Worm (Caenorhabditis elegans): ENCODE data around the gene C45G7.13.

C45G7.13 gene

DNA sequence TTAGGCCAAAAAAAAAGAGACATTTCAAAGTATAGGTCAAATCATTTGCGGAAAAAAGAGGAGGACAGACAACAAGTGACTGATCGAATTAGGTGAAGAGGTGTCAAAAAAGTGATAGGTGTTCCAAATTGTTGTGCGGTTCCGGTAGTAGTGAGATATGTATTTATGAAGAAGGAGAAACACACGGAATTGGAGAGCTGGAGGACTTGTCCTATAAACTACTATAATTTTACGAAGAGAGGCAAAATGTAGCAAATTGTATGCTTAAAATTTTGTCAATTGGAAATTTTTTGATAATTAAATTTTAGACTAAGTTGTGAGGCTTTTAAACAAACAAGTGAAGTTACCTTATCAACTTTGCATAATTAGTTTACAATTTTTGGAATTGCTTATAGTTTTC is 522 bp upstream of the C45G7.13 start:
- TF ChIP-seq dao-5 (tag; optimal IDR thresholded peaks at IDR 0.05) (no peak), W03F9.2 (tag; optimal IDR thresholded peaks at IDR 0.05) (no peak), him-1 (tag; optimal IDR thresholded peaks at IDR 0.05) (no peak)

- TF ChIP-seq W03F9.2 (tag; optimal IDR thresholded peaks at IDR 0.05) (no peak), dao-5 (tag; optimal IDR thresholded peaks at IDR 0.05) (no peak), him-1 (tag; optimal IDR thresholded peaks at IDR 0.05) (no peak)
Observed at ce11 chrIV:2434366-2434765, 16.8 kb downstream of the C45G7.13 start.

ce11 chrIV:2432693-2433092 is 18.4 kb downstream of the C45G7.13 start, which contains the start of gene C45G7.4:
Gene C45G7.4 (plus strand): TSS chrIV:2432993.
- TF ChIP-seq him-1 (tag; optimal IDR thresholded peaks at IDR 0.05): no peak
- TF ChIP-seq dao-5 (tag; optimal IDR thresholded peaks at IDR 0.05): no peak
- TF ChIP-seq W03F9.2 (tag; optimal IDR thresholded peaks at IDR 0.05): no peak

DNA sequence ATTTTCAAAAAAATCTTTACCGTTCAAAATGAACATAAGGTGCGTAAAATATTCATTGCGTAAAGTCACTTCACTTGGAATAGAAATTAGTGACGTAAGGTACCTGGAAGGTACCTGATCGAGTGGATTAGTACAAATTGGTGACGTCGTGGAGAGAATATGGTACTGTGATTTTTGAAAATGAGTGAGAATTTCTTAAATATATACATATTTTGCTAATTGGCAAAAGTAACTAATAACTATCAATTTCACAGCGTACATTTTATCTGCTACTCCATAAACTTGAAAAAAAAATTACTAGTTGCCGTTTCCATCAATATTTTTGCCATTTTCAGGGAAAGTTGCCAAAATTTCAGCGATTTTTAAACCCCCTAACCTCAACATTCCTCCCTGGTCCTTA is 34.4 kb downstream of the C45G7.13 start:
- TF ChIP-seq dao-5 (tag; optimal IDR thresholded peaks at IDR 0.05): no peak
- no peak for TF ChIP-seq him-1 (tag; optimal IDR thresholded peaks at IDR 0.05)
- TF ChIP-seq W03F9.2 (tag; optimal IDR thresholded peaks at IDR 0.05): no peak

DNA sequence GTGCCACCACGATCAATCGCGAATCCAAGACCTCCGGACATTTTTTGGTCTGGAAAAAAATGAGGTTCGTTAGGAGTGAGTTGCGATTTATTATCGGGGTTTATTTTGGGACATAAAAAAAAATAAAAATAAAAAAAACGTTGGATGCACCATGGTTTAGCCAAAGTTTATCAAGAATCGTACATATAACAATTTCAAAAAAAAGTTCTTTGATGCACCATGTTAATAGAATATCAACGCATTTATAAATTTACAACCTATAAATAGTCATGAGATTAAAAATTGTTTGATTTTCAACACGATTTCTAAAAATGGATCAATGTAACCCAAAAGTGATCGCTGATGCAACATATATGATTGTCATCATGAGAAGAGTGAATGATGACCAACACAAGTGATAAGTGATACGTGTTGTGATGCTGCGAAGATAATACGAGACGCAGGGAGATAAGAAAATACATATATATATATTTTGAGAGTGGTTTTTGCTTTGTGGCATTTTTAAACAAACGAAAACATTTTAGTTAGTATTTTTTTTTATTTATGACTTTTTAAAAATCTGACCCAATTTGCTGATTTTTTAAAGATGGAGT is 38.7 kb downstream of the C45G7.13 start, which contains the start of gene Y38F2AR.12:
Y38F2AR.12 (minus strand) TSS at position 51 of the 593 bp plus-strand sequence.
- TF ChIP-seq dao-5 (tag; optimal IDR thresholded peaks at IDR 0.05): no peak
- TF ChIP-seq him-1 (tag; optimal IDR thresholded peaks at IDR 0.05): no peak
- no peak for TF ChIP-seq W03F9.2 (tag; optimal IDR thresholded peaks at IDR 0.05)

ce11 chrIV:2408437-2408836 is 42.7 kb downstream of the C45G7.13 start:
- peak; percentile 75 for TF ChIP-seq dao-5 (tag; optimal IDR thresholded peaks at IDR 0.05)
- peak; percentile 47 for TF ChIP-seq him-1 (tag; optimal IDR thresholded peaks at IDR 0.05)
- peak; percentile 45 for TF ChIP-seq W03F9.2 (tag; optimal IDR thresholded peaks at IDR 0.05)

ce11 chrIV:2407704-2408103 is 43.4 kb downstream of the C45G7.13 start:
- no peak for TF ChIP-seq him-1 (tag; optimal IDR thresholded peaks at IDR 0.05)
- no peak for TF ChIP-seq dao-5 (tag; optimal IDR thresholded peaks at IDR 0.05)
- no peak for TF ChIP-seq W03F9.2 (tag; optimal IDR thresholded peaks at IDR 0.05)

- no peak for TF ChIP-seq him-1 (tag; optimal IDR thresholded peaks at IDR 0.05)
Observed at ce11 chrIV:2403374-2403773, 47.8 kb downstream of the C45G7.13 start.

DNA sequence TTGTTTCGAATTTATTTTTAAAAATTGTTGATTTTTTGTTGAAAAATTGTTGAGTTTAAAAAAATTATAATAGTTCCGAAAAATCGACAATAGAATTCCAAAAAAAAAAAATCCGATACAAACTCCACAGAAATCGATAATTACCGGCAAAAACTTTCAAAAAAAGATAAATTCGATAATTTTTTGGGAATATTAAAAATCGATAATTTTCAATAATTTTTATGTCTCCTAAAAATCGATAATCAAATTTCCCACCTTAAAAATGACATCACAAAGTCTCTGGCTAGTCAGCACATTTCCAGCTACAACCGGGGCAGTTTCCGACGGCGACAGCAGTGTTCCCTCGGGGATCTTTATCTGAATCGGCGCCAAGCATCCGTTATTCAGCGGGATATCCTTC is 50.5 kb downstream of the C45G7.13 start:
- TF ChIP-seq him-1 (tag; optimal IDR thresholded peaks at IDR 0.05) (no peak), W03F9.2 (tag; optimal IDR thresholded peaks at IDR 0.05) (no peak), dao-5 (tag; optimal IDR thresholded peaks at IDR 0.05) (no peak)

DNA sequence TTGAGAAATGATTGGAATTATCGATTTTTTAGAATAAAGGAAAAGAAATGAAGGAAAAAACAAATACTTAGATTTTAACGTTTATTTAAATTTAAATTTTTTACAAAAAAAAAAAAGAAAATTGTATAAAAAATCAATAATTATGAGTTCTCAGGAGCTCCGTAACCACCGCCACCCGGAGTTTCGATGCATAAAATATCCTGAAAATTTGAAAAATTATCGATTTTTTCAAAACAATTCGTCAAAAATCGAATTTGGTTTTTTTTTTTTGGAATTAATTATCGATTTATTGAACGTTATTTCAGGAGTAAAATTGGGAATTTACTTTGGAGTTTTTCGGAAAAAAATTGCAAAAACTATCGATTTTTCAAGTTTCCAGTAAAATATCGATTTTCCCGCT is 51.7 kb downstream of the C45G7.13 start, which contains the start of gene Y38F2AR.10:
Y38F2AR.10 (minus strand) TSS at position 101 of the 400 bp plus-strand sequence.
- no peak for TF ChIP-seq W03F9.2 (tag; optimal IDR thresholded peaks at IDR 0.05)
- no peak for TF ChIP-seq him-1 (tag; optimal IDR thresholded peaks at IDR 0.05)
- TF ChIP-seq dao-5 (tag; optimal IDR thresholded peaks at IDR 0.05): no peak

- TF ChIP-seq him-1 (tag; optimal IDR thresholded peaks at IDR 0.05) (no peak), W03F9.2 (tag; optimal IDR thresholded peaks at IDR 0.05) (no peak), dao-5 (tag; optimal IDR thresholded peaks at IDR 0.05) (no peak)
Observed at ce11 chrIV:2398317-2398716, 52.8 kb downstream of the C45G7.13 start.

ce11 chrIV:2395997-2396396 is 55.1 kb downstream of the C45G7.13 start:
- no peak for TF ChIP-seq W03F9.2 (tag; optimal IDR thresholded peaks at IDR 0.05)
- TF ChIP-seq him-1 (tag; optimal IDR thresholded peaks at IDR 0.05): no peak
- no peak for TF ChIP-seq dao-5 (tag; optimal IDR thresholded peaks at IDR 0.05)

DNA sequence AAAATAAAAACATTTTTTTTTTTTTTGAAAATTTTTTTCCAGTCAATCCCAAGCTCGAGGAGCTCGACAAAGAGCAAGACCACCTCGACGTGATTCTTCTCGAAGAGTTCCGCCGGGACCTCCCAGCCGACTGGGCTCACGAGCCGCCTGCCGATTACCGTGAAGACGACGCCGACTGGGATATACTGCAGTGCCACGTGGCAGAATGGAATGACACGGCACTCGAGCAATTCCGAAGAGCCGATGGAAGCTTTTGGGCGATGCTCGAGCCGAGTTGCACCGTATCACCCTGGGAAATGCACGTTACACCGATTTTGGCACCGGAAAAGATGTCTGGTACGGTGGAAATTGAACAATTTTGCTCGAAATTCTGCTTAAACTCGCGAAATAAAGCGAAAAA is 58.1 kb downstream of the C45G7.13 start:
- TF ChIP-seq dao-5 (tag; optimal IDR thresholded peaks at IDR 0.05) (no peak), him-1 (tag; optimal IDR thresholded peaks at IDR 0.05) (no peak), W03F9.2 (tag; optimal IDR thresholded peaks at IDR 0.05) (no peak)

DNA sequence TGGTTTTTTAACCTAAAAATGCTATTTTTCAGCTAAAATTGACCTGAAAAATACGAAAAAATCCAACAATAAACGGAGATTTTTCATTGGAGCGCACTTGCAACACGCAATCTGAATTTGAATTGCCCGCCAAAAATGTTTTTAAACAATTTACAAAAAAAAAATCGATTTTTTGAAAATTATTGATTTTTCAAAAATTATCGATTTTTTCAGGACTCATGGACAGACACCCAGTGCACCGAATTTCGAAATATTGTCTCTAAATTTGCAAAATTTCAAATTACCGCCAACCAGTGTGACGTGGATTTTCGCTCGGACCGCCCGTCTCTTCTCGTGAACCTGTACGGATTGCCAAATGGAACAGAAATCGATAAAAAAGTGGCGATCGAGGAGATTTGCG is 59.3 kb downstream of the C45G7.13 start:
- TF ChIP-seq him-1 (tag; optimal IDR thresholded peaks at IDR 0.05) (no peak), W03F9.2 (tag; optimal IDR thresholded peaks at IDR 0.05) (no peak), dao-5 (tag; optimal IDR thresholded peaks at IDR 0.05) (no peak)

All from whole organism, L4/young adult.